Fruit fly (Drosophila melanogaster): Measurements from ENCODE around the gene CG42324.
A peak's percentile ranks its signal among the peaks of the same experiment; 100 is the strongest.

dm6 chr3L:3534216-3534615 lies 62.0 kb downstream of the CG42324 start:
- no peak for TF ChIP-seq Met (GFP tag; optimal IDR thresholded peaks at IDR 0.05)
- peak in 1 of 2 experiments; percentile 23 for TF ChIP-seq salr (GFP tag; optimal IDR thresholded peaks at IDR 0.05)
- no peak for TF ChIP-seq esn (GFP tag; optimal IDR thresholded peaks at IDR 0.05)
